Worm (Caenorhabditis elegans) whole organism, late embryonic: Measurements from ENCODE around the gene grl-10.
A peak's percentile ranks its signal among the peaks of the same experiment; 100 is the strongest.

Experiments
- F13H6.1 ChIP-seq: sonication (generic microtip); optimal IDR thresholded peaks from 2 replicates; lab custom pipeline; 2016; ENCODE audit warnings: missing genetic modification characterization, missing compliant biosample characterization
- K02D7.2 ChIP-seq: sonication (generic microtip); optimal IDR thresholded peaks from 2 replicates; lab custom pipeline; 2017; ENCODE audit warnings: mild to moderate bottlenecking, missing genetic modification characterization, missing compliant biosample characterization
- T23F11.4 ChIP-seq: fragments of 200-800 bp; sonication (Bioruptor generic); optimal IDR thresholded peaks from 2 replicates; lab custom pipeline; 2018; ENCODE audit warnings: mild to moderate bottlenecking, missing genetic modification characterization, missing compliant biosample characterization
- ama-1 ChIP-seq: fragments of 150-350 bp; optimal IDR thresholded peaks from 2 replicates; lab custom pipeline; 2014
- ceh-14 ChIP-seq: sonication (generic microtip); optimal IDR thresholded peaks from 2 replicates; lab custom pipeline; 2016; ENCODE audit warnings: missing genotype, missing genetic modification characterization, missing compliant biosample characterization
- ceh-18 ChIP-seq: sonication (generic microtip); optimal IDR thresholded peaks from 2 replicates; lab custom pipeline; 2016; ENCODE audit warnings: missing genetic modification characterization, missing compliant biosample characterization
- ceh-19 ChIP-seq: fragments of 200-800 bp; sonication (Bioruptor generic); optimal IDR thresholded peaks from 2 replicates; lab custom pipeline; 2018; ENCODE audit warnings: mild to moderate bottlenecking, missing genetic modification characterization, missing compliant biosample characterization
- ceh-24 ChIP-seq: sonication (generic microtip); optimal IDR thresholded peaks from 2 replicates; lab custom pipeline; 2016; ENCODE audit warnings: mild to moderate bottlenecking, missing genetic modification characterization, missing compliant biosample characterization
- ceh-30 ChIP-seq: fragments of 150-350 bp; optimal IDR thresholded peaks from 2 replicates; lab custom pipeline; 2014; ENCODE audit warnings: missing biosample characterization, missing genetic modification characterization
- ceh-31 ChIP-seq: sonication (generic microtip); optimal IDR thresholded peaks from 2 replicates; lab custom pipeline; 2016; ENCODE audit warnings: missing genetic modification characterization, missing compliant biosample characterization
- ceh-34 ChIP-seq: sonication (generic microtip); optimal IDR thresholded peaks from 2 replicates; lab custom pipeline; 2016; ENCODE audit warnings: mild to moderate bottlenecking, missing genetic modification characterization, missing compliant biosample characterization
- ceh-48 ChIP-seq: sonication (generic microtip); optimal IDR thresholded peaks from 2 replicates; lab custom pipeline; 2016; ENCODE audit warnings: missing genetic modification characterization, inconsistent platforms, missing compliant biosample characterization
- ceh-9 ChIP-seq: sonication (generic microtip); optimal IDR thresholded peaks from 2 replicates; lab custom pipeline; 2016; ENCODE audit warnings: mild to moderate bottlenecking, missing genetic modification characterization, inconsistent platforms, missing compliant biosample characterization
- dve-1 ChIP-seq: sonication (generic microtip); optimal IDR thresholded peaks from 2 replicates; lab custom pipeline; 2017; ENCODE audit warnings: antibody characterized with exemption, mild to moderate bottlenecking, missing genetic modification characterization, missing compliant biosample characterization
- elt-2 ChIP-seq: sonication (generic microtip); optimal IDR thresholded peaks from 2 replicates; lab custom pipeline; 2016; ENCODE audit warnings: missing genetic modification reagents, missing genetic modification characterization, missing compliant biosample characterization
- ets-4 ChIP-seq: sonication (generic microtip); optimal IDR thresholded peaks from 2 replicates; lab custom pipeline; 2016; ENCODE audit warnings: missing genetic modification characterization, missing compliant biosample characterization
- hlh-30 ChIP-seq: sonication (generic microtip); optimal IDR thresholded peaks from 2 replicates; lab custom pipeline; 2017; ENCODE audit warnings: antibody characterized with exemption, missing genetic modification characterization, missing compliant biosample characterization; ENCODE audit not compliant: insufficient read depth
- madf-2 ChIP-seq: sonication (generic microtip); optimal IDR thresholded peaks from 2 replicates; lab custom pipeline; 2017; ENCODE audit warnings: missing genetic modification characterization, missing compliant biosample characterization
- mec-3 ChIP-seq: sonication (generic microtip); optimal IDR thresholded peaks from 2 replicates; lab custom pipeline; 2016; ENCODE audit warnings: borderline replicate concordance, missing genetic modification characterization, missing compliant biosample characterization
- nfya-1 ChIP-seq: sonication (generic microtip); optimal IDR thresholded peaks from 2 replicates; lab custom pipeline; 2017; ENCODE audit warnings: missing genetic modification characterization, mild to moderate bottlenecking, missing compliant biosample characterization, antibody characterized with exemption, moderate library complexity
- pag-3 ChIP-seq: sonication (generic microtip); optimal IDR thresholded peaks from 2 replicates; lab custom pipeline; 2016; ENCODE audit warnings: missing compliant biosample characterization, missing genetic modification characterization, borderline replicate concordance
- pros-1 ChIP-seq: fragments of 150-350 bp; optimal IDR thresholded peaks from 2 replicates; lab custom pipeline; 2014; ENCODE audit warnings: missing biosample characterization, missing genetic modification reagents, missing genetic modification characterization
- ref-2 ChIP-seq: sonication (generic microtip); optimal IDR thresholded peaks from 2 replicates; lab custom pipeline; 2016; ENCODE audit warnings: missing genetic modification characterization, missing compliant biosample characterization
- rnt-1 ChIP-seq: sonication (generic microtip); optimal IDR thresholded peaks from 2 replicates; lab custom pipeline; 2016; ENCODE audit warnings: missing genetic modification characterization, missing compliant biosample characterization
- sdc-2 ChIP-seq: sonication (generic microtip); optimal IDR thresholded peaks from 2 replicates; lab custom pipeline; 2016; ENCODE audit warnings: missing genotype, missing genetic modification characterization, missing compliant biosample characterization
- sox-2 ChIP-seq: fragments of 200-800 bp; sonication (Bioruptor generic); IDR thresholded peaks from 2 replicates; pipeline ENCODE4 v1.3.6; 2022; ENCODE audit warnings: missing genetic modification reagents, missing genetic modification characterization, missing compliant biosample characterization
- sox-4 ChIP-seq: sonication (generic microtip); optimal IDR thresholded peaks from 2 replicates; lab custom pipeline; 2017; ENCODE audit warnings: mild to moderate bottlenecking, missing genetic modification characterization, inconsistent platforms, missing compliant biosample characterization
- syd-9 ChIP-seq: sonication (generic microtip); optimal IDR thresholded peaks from 2 replicates; lab custom pipeline; 2016; ENCODE audit warnings: mild to moderate bottlenecking, missing genetic modification characterization, moderate library complexity, missing compliant biosample characterization
- unc-3 ChIP-seq, 2 experiments: fragments of 200-800 bp in 1 of 2; sonication (Bioruptor generic) in 1 of 2; sonication (generic microtip) in 1 of 2; conservative IDR thresholded peaks in 1 of 2; optimal IDR thresholded peaks in 1 of 2; 2 replicates each; pipeline versions ENCODE4 v1.3.6 to Lab custom; 2016 to 2022; ENCODE audit warnings: missing compliant biosample characterization in 2 of 2, missing genetic modification characterization in 2 of 2, missing genetic modification reagents in 1 of 2
- unc-42 ChIP-seq: sonication (generic microtip); optimal IDR thresholded peaks from 2 replicates; lab custom pipeline; 2016; ENCODE audit warnings: missing genotype, missing genetic modification characterization, missing compliant biosample characterization
- unc-55 ChIP-seq: sonication (generic microtip); optimal IDR thresholded peaks from 2 replicates; lab custom pipeline; 2017; ENCODE audit warnings: missing biosample characterization, missing genetic modification reagents, missing genetic modification characterization
- unc-86 ChIP-seq: sonication (generic microtip); optimal IDR thresholded peaks from 2 replicates; lab custom pipeline; 2016; ENCODE audit warnings: missing genetic modification characterization, missing compliant biosample characterization
- ztf-16 ChIP-seq: sonication (generic microtip); optimal IDR thresholded peaks from 2 replicates; lab custom pipeline; 2017; ENCODE audit warnings: missing genetic modification characterization, missing compliant biosample characterization

grl-10 gene

DNA sequence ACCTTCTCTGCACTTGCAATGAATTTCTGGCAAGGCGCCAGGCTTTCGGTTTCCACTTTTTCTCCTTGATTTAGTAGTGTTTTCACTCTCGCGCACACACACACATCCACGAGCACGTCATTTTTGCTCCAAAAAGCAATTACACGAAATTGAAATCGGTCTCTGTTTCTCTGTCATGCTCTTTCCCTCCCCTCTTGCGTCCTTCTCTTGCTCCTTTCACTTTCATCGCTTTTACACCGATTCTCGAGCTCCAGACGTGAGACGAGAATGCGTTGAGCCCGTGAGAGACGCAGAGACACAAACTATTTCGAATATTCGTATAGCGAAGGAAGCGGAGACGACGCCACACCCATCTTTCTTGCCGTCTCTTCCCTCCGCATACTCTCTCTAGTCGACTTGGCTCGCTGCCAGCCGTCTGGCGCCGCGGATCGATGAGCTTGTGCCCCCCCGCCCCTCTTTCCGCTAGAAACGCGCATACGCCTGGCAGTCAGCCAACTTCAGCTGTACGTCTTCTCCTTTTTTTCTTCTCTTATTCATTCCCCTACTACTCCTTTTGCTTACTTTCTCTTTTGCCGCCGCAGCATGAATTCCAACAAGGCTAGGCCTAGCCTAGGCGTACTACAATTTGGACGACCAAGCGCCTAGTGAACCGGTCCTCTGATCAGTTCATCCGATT lies 46.2 kb upstream of the grl-10 start (continued):
- TF ChIP-seq pag-3 (no peak), ceh-48 (peak; percentile 63), sox-2 (GFP tag; lab: Robert Waterston, UW) (no peak), sox-4 (tag; lab: Kevin White, UChicago) (no peak), dve-1 (peak; percentile 32), ceh-24 (tag; lab: Kevin White, UChicago) (no peak), T23F11.4 (peak; percentile 19), madf-2 (tag; lab: Kevin White, UChicago) (no peak), unc-3 (GFP tag; conservative IDR thresholded peaks at IDR 0.05; lab: Robert Waterston, UW) (no peak), unc-3 (tag; optimal IDR thresholded peaks at IDR 0.05; lab: Kevin White, UChicago) (peak; percentile 51), pros-1 (no peak), ama-1 (lab: Kevin White, UChicago) (no peak)

DNA sequence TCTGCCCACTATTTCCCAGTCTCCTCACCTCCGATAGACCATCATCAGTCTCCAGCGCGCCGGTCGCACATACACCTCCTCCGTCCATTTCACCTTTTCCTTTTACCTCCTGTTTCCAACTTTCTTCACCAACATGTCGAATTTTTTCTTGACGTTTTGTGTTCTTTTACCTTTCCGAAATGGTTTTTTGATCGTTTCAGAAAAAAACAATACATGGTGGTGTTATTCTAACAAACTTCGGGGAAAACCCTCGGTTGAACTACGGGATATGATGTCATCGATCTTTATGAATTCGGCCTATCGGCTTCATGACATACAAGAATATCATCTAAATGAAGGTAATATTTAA lies 45.7 kb upstream of the grl-10 start, which contains the start of gene Y97E10C.1:
Gene Y97E10C.1 (plus strand): TSS at position 201 of the 349 bp plus-strand sequence.
- TF ChIP-seq F13H6.1 (tag; lab: Kevin White, UChicago) (no peak), ceh-14 (tag; lab: Kevin White, UChicago) (no peak), ceh-19 (GFP tag; lab: Kevin White, UChicago) (no peak), ref-2 (tag; lab: Kevin White, UChicago) (no peak), ztf-16 (tag; lab: Kevin White, UChicago) (no peak), dve-1 (no peak), sox-4 (tag; lab: Kevin White, UChicago) (no peak), ceh-31 (tag; lab: Kevin White, UChicago) (no peak), madf-2 (tag; lab: Kevin White, UChicago) (no peak), mec-3 (tag; lab: Kevin White, UChicago) (no peak)

DNA sequence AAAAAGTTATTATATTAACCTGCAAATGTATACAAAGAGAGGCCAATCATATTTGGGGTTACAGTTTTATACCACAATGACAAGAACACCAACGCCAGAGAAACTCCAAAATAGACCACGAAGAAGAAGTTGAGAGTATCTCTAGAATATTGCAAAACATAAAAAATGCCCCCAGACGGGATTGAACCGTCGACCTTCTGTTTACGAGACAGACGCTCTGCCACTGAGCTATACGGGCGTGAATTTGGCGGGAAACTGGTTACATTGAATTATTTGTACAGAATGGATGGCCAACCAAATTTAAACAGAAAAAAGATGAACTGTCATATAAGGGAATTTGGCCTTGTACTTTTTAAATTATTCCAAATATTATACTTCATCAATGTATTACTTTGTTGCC lies 43.9 kb upstream of the grl-10 start:
- TF ChIP-seq ceh-9 (tag; lab: Kevin White, UChicago) (no peak), elt-2 (tag; lab: Kevin White, UChicago) (peak; percentile 5), nfya-1 (peak; percentile 3), K02D7.2 (tag; lab: Kevin White, UChicago) (peak; percentile 7), pag-3 (no peak), T23F11.4 (peak; percentile 8), syd-9 (tag; lab: Kevin White, UChicago) (no peak), unc-86 (no peak), dve-1 (peak; percentile 15), sdc-2 (tag; lab: Kevin White, UChicago) (no peak)
- TF ChIP-seq, all 69 proteins: peak for 5

DNA sequence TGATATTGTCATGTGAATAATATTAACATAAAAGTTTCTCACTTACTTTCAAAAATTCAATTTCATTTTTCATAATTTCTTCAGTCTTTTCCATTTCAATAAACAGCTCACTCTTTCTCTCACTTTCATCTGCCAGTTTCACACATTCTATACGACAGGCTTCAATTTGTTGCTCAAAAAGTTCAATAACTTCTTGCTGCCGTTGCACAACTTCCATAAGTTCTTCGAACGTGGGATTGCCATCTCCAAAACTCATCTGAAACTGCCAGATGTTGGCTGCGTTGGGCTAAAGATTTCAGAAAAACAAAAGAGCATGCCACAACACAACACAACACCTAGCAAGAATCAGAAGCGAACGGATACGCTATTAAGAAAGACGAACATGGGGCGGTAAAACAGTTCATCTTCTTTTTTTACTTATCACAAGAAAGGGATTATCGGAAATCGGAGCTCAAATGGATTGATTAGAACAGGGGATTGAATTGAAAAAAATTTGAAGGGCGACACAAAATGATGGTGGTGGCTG lies 41.0 kb upstream of the grl-10 start:
- TF ChIP-seq sox-4 (tag; lab: Kevin White, UChicago) = no peak

DNA sequence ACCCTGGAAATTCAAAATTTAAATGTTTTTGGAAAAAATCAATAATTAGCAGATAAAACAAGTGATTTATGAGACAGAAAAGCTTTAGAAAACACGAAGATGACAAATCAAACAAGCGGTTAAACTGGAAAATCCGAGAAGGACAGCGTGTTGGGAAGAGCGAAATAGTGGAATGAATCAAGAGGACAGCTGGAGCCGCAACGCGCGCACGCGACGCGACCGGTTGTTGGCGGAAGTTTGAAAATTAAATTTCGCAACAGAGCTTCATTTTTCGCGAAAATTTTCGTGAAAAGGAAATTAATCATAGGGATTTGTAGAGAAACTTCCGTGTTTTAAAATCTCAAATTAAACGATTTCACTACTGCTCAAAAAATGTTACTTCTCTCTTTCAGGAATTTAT lies 39.4 kb upstream of the grl-10 start, which contains the start of gene clic-1:
Gene clic-1 (minus strand): TSS at position 3 of the 400 bp plus-strand sequence.
- TF ChIP-seq hlh-30 (tag; lab: Kevin White, UChicago) = peak; percentile 10
- TF ChIP-seq unc-55 (GFP tag; lab: Kevin White, UChicago) = peak; percentile 44
- no peak for TF ChIP-seq ceh-24 (tag; lab: Kevin White, UChicago)
- peak; percentile 24 for TF ChIP-seq rnt-1 (tag; lab: Kevin White, UChicago)
- peak; percentile 51 for TF ChIP-seq ref-2 (tag; lab: Kevin White, UChicago)
- peak; percentile 18 for TF ChIP-seq ceh-34 (tag; lab: Kevin White, UChicago)
- TF ChIP-seq ceh-18 (tag; lab: Kevin White, UChicago) = peak; percentile 53
- peak; percentile 74 for TF ChIP-seq nfya-1
- TF ChIP-seq ceh-31 (tag; lab: Kevin White, UChicago) = peak; percentile 29
- TF ChIP-seq unc-42 (tag; lab: Kevin White, UChicago) = peak; percentile 68
- TF ChIP-seq F13H6.1 (tag; lab: Kevin White, UChicago) = no peak
- no peak for TF ChIP-seq ceh-30 (tag; lab: Kevin White, UChicago)
- peak; percentile 11 for TF ChIP-seq ets-4
